Fruit fly (Drosophila melanogaster) whole organism, embryonic: ENCODE data around the gene CG13690.

Experiments used
- Awh ChIP-seq: fragments of 200-800 bp; sonication (Bioruptor generic); IDR thresholded peaks from 2 replicates; pipeline ENCODE4, ENCODE4 v1.3.6; 2022; ENCODE audit warnings: missing biosample characterization, missing genetic modification characterization
- CG10274 ChIP-seq: fragments of 200-800 bp; sonication (Bioruptor generic); optimal IDR thresholded peaks from 3 replicates; lab custom pipeline; 2017; ENCODE audit warnings: missing biosample characterization, mild to moderate bottlenecking, missing genetic modification characterization
- CG10431 ChIP-seq: fragments of 200-800 bp; sonication (Bioruptor generic); optimal IDR thresholded peaks from 3 replicates; lab custom pipeline; 2018; ENCODE audit warnings: missing biosample characterization, mild to moderate bottlenecking, missing genetic modification characterization
- CG10979 ChIP-seq: fragments of 200-800 bp; sonication (Bioruptor generic); optimal IDR thresholded peaks from 2 replicates; lab custom pipeline; 2018; ENCODE audit warnings: missing biosample characterization, mild to moderate bottlenecking, missing genetic modification characterization, moderate library complexity
- CG12155 ChIP-seq: fragments of 200-800 bp; sonication (Bioruptor generic); optimal IDR thresholded peaks from 3 replicates; lab custom pipeline; 2016; ENCODE audit warnings: missing biosample characterization, missing genetic modification characterization
- CG12942 ChIP-seq: fragments of 200-800 bp; sonication (Bioruptor generic); optimal IDR thresholded peaks from 3 replicates; lab custom pipeline; 2016; ENCODE audit warnings: missing biosample characterization, missing genetic modification characterization
- CG13894 ChIP-seq: fragments of 200-800 bp; sonication (Bioruptor generic); optimal IDR thresholded peaks from 3 replicates; lab custom pipeline; 2018; ENCODE audit warnings: missing biosample characterization, mild to moderate bottlenecking, missing genetic modification characterization, moderate library complexity
- CG1647 ChIP-seq: fragments of 200-800 bp; sonication (Bioruptor generic); optimal IDR thresholded peaks from 3 replicates; lab custom pipeline; 2016; ENCODE audit warnings: missing biosample characterization, missing genetic modification characterization
- CG17186 ChIP-seq: fragments of 200-800 bp; sonication (Bioruptor generic); optimal IDR thresholded peaks from 3 replicates; lab custom pipeline; 2017; ENCODE audit warnings: missing biosample characterization, missing genetic modification reagents, missing genetic modification characterization
- CG17385 ChIP-seq: fragments of 200-800 bp; sonication (Bioruptor generic); optimal IDR thresholded peaks from 3 replicates; lab custom pipeline; 2018; ENCODE audit warnings: missing biosample characterization, mild to moderate bottlenecking, missing genetic modification characterization
- CG1832 ChIP-seq: fragments of 200-800 bp; sonication (Bioruptor generic); optimal IDR thresholded peaks from 2 replicates; lab custom pipeline; 2017; ENCODE audit warnings: missing biosample characterization, mild to moderate bottlenecking, missing genetic modification characterization, inconsistent platforms
- CG2116 ChIP-seq: fragments of 200-800 bp; sonication (Bioruptor generic); optimal IDR thresholded peaks from 3 replicates; lab custom pipeline; 2018; ENCODE audit warnings: missing biosample characterization, mild to moderate bottlenecking, missing genetic modification characterization
- CG31441 ChIP-seq: fragments of 200-800 bp; sonication (Bioruptor generic); IDR thresholded peaks from 2 replicates; pipeline ENCODE4 v1.3.6; 2022; ENCODE audit warnings: missing biosample characterization, missing genetic modification characterization
- CG4404 ChIP-seq: fragments of 200-800 bp; sonication (Bioruptor generic); IDR thresholded peaks from 2 replicates; pipeline ENCODE4 v1.3.6; 2022; ENCODE audit warnings: missing biosample characterization, missing genetic modification characterization
- CG6175 ChIP-seq: fragments of 200-800 bp; sonication (Bioruptor generic); IDR thresholded peaks from 3 replicates; pipeline ENCODE4 v1.3.6; 2022; ENCODE audit warnings: missing biosample characterization, missing genetic modification characterization
- CG7271 ChIP-seq: fragments of 200-800 bp; sonication (Bioruptor generic); optimal IDR thresholded peaks from 2 replicates; lab custom pipeline; 2018; ENCODE audit warnings: missing biosample characterization, mild to moderate bottlenecking, missing genetic modification characterization, moderate library complexity
- CG8478 ChIP-seq: fragments of >200 bp; optimal IDR thresholded peaks from 2 replicates; lab custom pipeline; 2018
- Camta ChIP-seq: fragments of 200-800 bp; sonication (Bioruptor generic); optimal IDR thresholded peaks from 2 replicates; lab custom pipeline; 2016; ENCODE audit warnings: missing biosample characterization, missing genetic modification characterization
- D19B ChIP-seq: fragments of 200-800 bp; sonication (Bioruptor generic); optimal IDR thresholded peaks from 2 replicates; lab custom pipeline; 2017; ENCODE audit warnings: missing biosample characterization, mild to moderate bottlenecking, missing genetic modification characterization
- Dfd ChIP-seq, 2 experiments: fragments of >200 bp; optimal IDR thresholded peaks; 2 replicates each; lab custom pipeline; 2017; ENCODE audit warnings: missing biosample characterization in 2 of 2, missing genetic modification characterization in 2 of 2
- Ets65A ChIP-seq: fragments of 200-800 bp; sonication (Bioruptor generic); peaks from one replicate; lab custom pipeline; 2016; ENCODE audit warnings: missing biosample characterization, missing genetic modification characterization
- Fer1 ChIP-seq: fragments of 200-800 bp; sonication (Bioruptor generic); optimal IDR thresholded peaks from 2 replicates; lab custom pipeline; 2017; ENCODE audit warnings: missing biosample characterization, mild to moderate bottlenecking, missing genetic modification characterization
- HmgD ChIP-seq: fragments of 200-800 bp; sonication (Bioruptor generic); optimal IDR thresholded peaks from 3 replicates; lab custom pipeline; 2016; ENCODE audit warnings: missing biosample characterization, missing genetic modification characterization
- Jarid2 ChIP-seq: fragments of 200-800 bp; sonication (Bioruptor generic); optimal IDR thresholded peaks from 3 replicates; lab custom pipeline; 2017; ENCODE audit warnings: mild to moderate bottlenecking, missing biosample characterization, missing genetic modification reagents, missing genetic modification characterization
- NC2α ChIP-seq: fragments of 200-800 bp; sonication (Bioruptor generic); optimal IDR thresholded peaks from 2 replicates; lab custom pipeline; 2016; ENCODE audit warnings: missing biosample characterization, missing genetic modification characterization
- Opbp ChIP-seq: fragments of 200-800 bp; sonication (Bioruptor generic); IDR thresholded peaks from 3 replicates; pipeline ENCODE4 v1.3.6; 2022; ENCODE audit warnings: missing biosample characterization, missing genetic modification characterization; ENCODE audit not compliant: partially characterized antibody
- Six4 ChIP-seq: fragments of 200-800 bp; sonication (Bioruptor generic); optimal IDR thresholded peaks from 2 replicates; lab custom pipeline; 2016; ENCODE audit warnings: missing biosample characterization, missing genetic modification characterization
- Vsx1 ChIP-seq: fragments of 200-800 bp; sonication (Bioruptor generic); optimal IDR thresholded peaks from 2 replicates; lab custom pipeline; 2017; ENCODE audit warnings: missing biosample characterization, mild to moderate bottlenecking, missing genetic modification characterization, missing genetic modification reagents
- bcd ChIP-seq: fragments of 200-800 bp; sonication (Bioruptor generic); optimal IDR thresholded peaks from 2 replicates; lab custom pipeline; 2017; ENCODE audit warnings: missing biosample characterization, mild to moderate bottlenecking, missing genetic modification characterization
- btn ChIP-seq: fragments of 200-800 bp; sonication (Bioruptor generic); optimal IDR thresholded peaks from 2 replicates; lab custom pipeline; 2016; ENCODE audit warnings: missing biosample characterization, missing genetic modification characterization
- crol ChIP-seq: fragments of 200-800 bp; sonication (Bioruptor generic); IDR thresholded peaks from 2 replicates; pipeline ENCODE4 v1.3.6; 2022; ENCODE audit warnings: missing biosample characterization, missing genetic modification characterization
- dan ChIP-seq: fragments of 200-800 bp; sonication (Bioruptor generic); IDR thresholded peaks from 2 replicates; pipeline ENCODE4 v1.3.6; 2022; ENCODE audit warnings: missing biosample characterization, missing genetic modification characterization
- dm ChIP-seq: fragments of 200-800 bp; sonication (Bioruptor generic); optimal IDR thresholded peaks from 3 replicates; lab custom pipeline; 2016; ENCODE audit warnings: missing biosample characterization, missing genetic modification characterization
- klu ChIP-seq: fragments of 200-800 bp; sonication (Bioruptor generic); IDR thresholded peaks from 2 replicates; pipeline ENCODE4 v1.3.6; 2022; ENCODE audit warnings: missing biosample characterization, missing genetic modification characterization
- kni ChIP-seq: fragments of 200-800 bp; sonication (Bioruptor generic); optimal IDR thresholded peaks from 3 replicates; lab custom pipeline; 2017; ENCODE audit warnings: mild to moderate bottlenecking, missing biosample characterization, missing genetic modification reagents, missing genetic modification characterization
- lab ChIP-seq: fragments of 200-800 bp; sonication (Bioruptor generic); optimal IDR thresholded peaks from 3 replicates; lab custom pipeline; 2017; ENCODE audit warnings: missing biosample characterization, missing genetic modification characterization, mild to moderate bottlenecking, moderate library complexity, missing genetic modification reagents
- otp ChIP-seq: fragments of 200-800 bp; sonication (Bioruptor generic); IDR thresholded peaks from 3 replicates; pipeline ENCODE4, ENCODE4 v1.3.6; 2022; ENCODE audit warnings: missing biosample characterization, missing genetic modification characterization
- pan ChIP-seq, 4 experiments: fragments of >200 bp in 3 of 4; fragments of 200-800 bp in 1 of 4; sonication (Bioruptor generic) in 1 of 4; optimal IDR thresholded peaks in 3 of 4; IDR thresholded peaks in 1 of 4; 2 replicates each; pipeline versions ENCODE4 v1.3.6 to Lab custom; 2017 to 2022; ENCODE audit warnings: missing biosample characterization in 2 of 4, missing genetic modification characterization in 2 of 4, mixed read lengths in 1 of 4
- pb ChIP-seq: fragments of 200-800 bp; sonication (Bioruptor generic); optimal IDR thresholded peaks from 3 replicates; lab custom pipeline; 2016; ENCODE audit warnings: missing biosample characterization, missing genetic modification characterization
- pfk ChIP-seq: fragments of 200-800 bp; sonication (Bioruptor generic); optimal IDR thresholded peaks from 2 replicates; lab custom pipeline; 2018; ENCODE audit warnings: missing biosample characterization, mild to moderate bottlenecking, missing genetic modification characterization, moderate library complexity
- ro ChIP-seq: fragments of 200-800 bp; sonication (Bioruptor generic); IDR thresholded peaks from 2 replicates; pipeline ENCODE4 v1.3.6; 2022; ENCODE audit warnings: missing biosample characterization, missing genetic modification characterization
- sd ChIP-seq: fragments of 200-800 bp; sonication (Bioruptor generic); optimal IDR thresholded peaks from 3 replicates; lab custom pipeline; 2018; ENCODE audit warnings: missing biosample characterization, mild to moderate bottlenecking, missing genetic modification characterization, moderate library complexity
- shn ChIP-seq: fragments of 200-800 bp; sonication (Bioruptor generic); optimal IDR thresholded peaks from 3 replicates; lab custom pipeline; 2016; ENCODE audit warnings: missing biosample characterization, missing genetic modification characterization
- trem ChIP-seq: fragments of 200-800 bp; optimal IDR thresholded peaks from 3 replicates; lab custom pipeline; 2019; ENCODE audit warnings: missing biosample characterization, mild to moderate bottlenecking, missing genetic modification characterization, moderate library complexity
- tup ChIP-seq: fragments of 200-800 bp; sonication (Bioruptor generic); optimal IDR thresholded peaks from 2 replicates; lab custom pipeline; 2016; ENCODE audit warnings: missing biosample characterization, mild to moderate bottlenecking, missing genetic modification characterization, moderate library complexity
- unc-4 ChIP-seq: fragments of 200-800 bp; sonication (Bioruptor generic); IDR thresholded peaks from 2 replicates; pipeline ENCODE4 v1.3.6; 2022; ENCODE audit warnings: missing biosample characterization, missing genetic modification characterization; ENCODE audit not compliant: partially characterized antibody
- unpg ChIP-seq: fragments of 200-800 bp; sonication (Bioruptor generic); optimal IDR thresholded peaks from 3 replicates; lab custom pipeline; 2018; ENCODE audit warnings: missing biosample characterization, mild to moderate bottlenecking, missing genetic modification characterization, moderate library complexity
- usp ChIP-seq: fragments of >200 bp; optimal IDR thresholded peaks from 2 replicates; lab custom pipeline; 2017; ENCODE audit warnings: missing biosample characterization, missing genetic modification characterization
- vvl ChIP-seq: fragments of 200-800 bp; sonication (Bioruptor generic); IDR thresholded peaks from 2 replicates; pipeline ENCODE4 v1.3.6; 2022; ENCODE audit warnings: missing biosample characterization, missing genetic modification characterization
- zfh1 ChIP-seq: fragments of 200-800 bp; sonication (Bioruptor generic); IDR thresholded peaks from 3 replicates; pipeline ENCODE4 v1.3.6; 2022; ENCODE audit warnings: missing biosample characterization, missing genetic modification characterization

The CG13690 gene

dm6 chr2L:419620-420184 is at the start of gene CG13690, which contains the start of gene RpLP1 (continued):
- TF ChIP-seq crol (no peak), ro (GFP tag; lab: Robert Waterston, UW) (no peak), otp (peak; percentile 76), CG1647 (GFP tag; lab: Kevin White, UChicago) (peak; percentile 65), pan (optimal IDR thresholded peaks at IDR 0.05; lab: Kevin White, UChicago) (no peak), pan (GFP tag; optimal IDR thresholded peaks at IDR 0.05 in 1 of 2, IDR thresholded peaks at IDR 0.05 in 1 of 2) (peak in 1 of 2 experiments; percentile 69), shn (GFP tag; lab: Kevin White, UChicago) (peak; percentile 72), CG10979 (tag; lab: Kevin White, UChicago) (peak; percentile 66), CG12155 (GFP tag; lab: Kevin White, UChicago) (peak; percentile 56), D19B (GFP tag; lab: Kevin White, UChicago) (peak; percentile 31), Awh (GFP tag; lab: Robert Waterston, UW) (peak; percentile 50; the same call in 1 of the 2 replicates), btn (GFP tag; lab: Kevin White, UChicago) (no peak), trem (tag; lab: Kevin White, UChicago) (peak; percentile 92), Dfd (GFP tag; optimal IDR thresholded peaks at IDR 0.05; lab: Kevin White, UChicago) (no peak), pfk (GFP tag; lab: Kevin White, UChicago) (peak; percentile 58), CG13894 (peak; percentile 64), CG1832 (GFP tag; lab: Kevin White, UChicago) (no peak), Opbp (no peak), CG7271 (tag; lab: Kevin White, UChicago) (peak; percentile 91), kni (GFP tag; lab: Kevin White, UChicago) (peak; percentile 92), zfh1 (GFP tag; lab: Robert Waterston, UW) (peak; percentile 76), CG17186 (GFP tag; lab: Kevin White, UChicago) (peak; percentile 83), CG12942 (GFP tag; lab: Kevin White, UChicago) (no peak), Six4 (GFP tag; lab: Kevin White, UChicago) (peak; percentile 35), CG4404 (no peak), CG8478 (lab: Kevin White, UChicago) (no peak), CG10274 (GFP tag; lab: Kevin White, UChicago) (peak; percentile 57), Ets65A (GFP tag; lab: Kevin White, UChicago) (peak; percentile 95), CG31441 (GFP tag; lab: Robert Waterston, UW) (peak; percentile 85), NC2α (no peak), lab (peak; percentile 92), sd (tag; lab: Kevin White, UChicago) (peak; percentile 61), usp (no peak), klu (GFP tag; lab: Robert Waterston, UW) (no peak), Vsx1 (GFP tag; lab: Kevin White, UChicago) (peak; percentile 85), Fer1 (GFP tag; lab: Kevin White, UChicago) (peak; percentile 89), HmgD (GFP tag; lab: Kevin White, UChicago) (peak; percentile 51), Jarid2 (peak; percentile 64), CG17385 (peak; percentile 84), CG2116 (peak; percentile 88), unpg (GFP tag; lab: Kevin White, UChicago) (peak; percentile 73), Camta (GFP tag; lab: Kevin White, UChicago) (peak; percentile 68), tup (GFP tag; lab: Kevin White, UChicago) (peak; percentile 7), CG10431 (GFP tag; lab: Kevin White, UChicago) (peak; percentile 81), vvl (GFP tag; lab: Robert Waterston, UW) (peak; percentile 94), bcd (GFP tag; lab: Kevin White, UChicago) (peak; percentile 85), CG6175 (GFP tag; lab: Robert Waterston, UW) (no peak), unc-4 (no peak), pb (GFP tag; lab: Kevin White, UChicago) (peak; percentile 66), dan (GFP tag; lab: Robert Waterston, UW) (no peak), dm (GFP tag; lab: Kevin White, UChicago) (peak; percentile 91)
